Worm (Caenorhabditis elegans) whole organism, L4/young adult: Measurements from ENCODE around the gene C10A4.13.

Experiments
- W03F9.2 ChIP-seq: fragments of 150-350 bp; optimal IDR thresholded peaks from 2 replicates; lab custom pipeline; 2014; ENCODE audit warnings: missing biosample characterization, missing genetic modification characterization
- dao-5 ChIP-seq: sonication (generic microtip); optimal IDR thresholded peaks from 2 replicates; lab custom pipeline; 2016; ENCODE audit warnings: missing genotype, missing genetic modification characterization, moderate library complexity, missing compliant biosample characterization
- him-1 ChIP-seq: sonication (generic microtip); optimal IDR thresholded peaks from 2 replicates; lab custom pipeline; 2016; ENCODE audit warnings: missing genotype, missing genetic modification reagents, missing genetic modification characterization, missing compliant biosample characterization

C10A4.13 gene

ce11 chrX:7397935-7398334 is at the start of gene C10A4.13:
Gene C10A4.13, minus strand, starts transcription at chrX:7398035.
- TF ChIP-seq dao-5 (tag; lab: Kevin White, UChicago): no peak
- TF ChIP-seq him-1 (tag; lab: Kevin White, UChicago): no peak
- TF ChIP-seq W03F9.2 (tag; lab: Kevin White, UChicago): no peak

DNA sequence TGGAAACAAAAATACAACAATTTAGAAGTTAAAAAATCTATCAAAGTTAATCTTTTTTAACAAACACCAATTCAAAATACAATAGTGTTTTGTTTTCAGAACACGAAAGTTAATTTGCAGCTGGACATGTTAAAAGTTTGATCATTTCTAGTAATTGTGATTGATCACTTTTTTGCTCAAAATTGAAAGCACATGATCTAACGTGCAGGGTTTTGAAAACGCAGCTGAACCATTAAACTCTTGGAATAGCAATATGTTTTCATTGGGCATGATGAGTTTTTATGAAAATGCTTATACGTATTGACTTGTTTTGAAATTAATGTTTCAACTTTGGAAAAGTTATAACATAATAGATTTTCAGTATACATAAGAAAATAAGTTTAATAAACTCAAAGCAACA is 49.5 kb upstream of the C10A4.13 start:
- TF ChIP-seq him-1 (tag; lab: Kevin White, UChicago) (no peak), W03F9.2 (tag; lab: Kevin White, UChicago) (no peak), dao-5 (tag; lab: Kevin White, UChicago) (no peak)

DNA sequence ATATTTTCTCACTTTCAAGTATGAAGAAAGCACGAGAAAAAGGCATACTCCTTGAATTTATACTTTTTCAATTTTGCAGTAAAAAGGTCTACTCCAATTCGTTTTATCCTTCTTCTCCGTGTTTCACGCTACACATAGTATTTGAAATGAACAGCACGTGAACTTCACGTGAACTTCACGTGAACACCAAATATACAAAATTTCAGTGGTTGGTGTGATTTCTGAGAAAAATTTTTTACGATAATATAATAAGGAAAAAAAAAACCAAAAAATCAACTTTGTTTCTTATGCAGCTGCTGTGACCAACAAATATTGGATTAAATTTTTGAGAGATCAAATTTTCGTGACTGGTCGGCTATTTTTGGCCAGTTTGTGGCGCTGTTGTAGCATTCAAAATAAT is 48.6 kb upstream of the C10A4.13 start:
- TF ChIP-seq W03F9.2 (tag; lab: Kevin White, UChicago) (no peak), dao-5 (tag; lab: Kevin White, UChicago) (no peak), him-1 (tag; lab: Kevin White, UChicago) (no peak)

DNA sequence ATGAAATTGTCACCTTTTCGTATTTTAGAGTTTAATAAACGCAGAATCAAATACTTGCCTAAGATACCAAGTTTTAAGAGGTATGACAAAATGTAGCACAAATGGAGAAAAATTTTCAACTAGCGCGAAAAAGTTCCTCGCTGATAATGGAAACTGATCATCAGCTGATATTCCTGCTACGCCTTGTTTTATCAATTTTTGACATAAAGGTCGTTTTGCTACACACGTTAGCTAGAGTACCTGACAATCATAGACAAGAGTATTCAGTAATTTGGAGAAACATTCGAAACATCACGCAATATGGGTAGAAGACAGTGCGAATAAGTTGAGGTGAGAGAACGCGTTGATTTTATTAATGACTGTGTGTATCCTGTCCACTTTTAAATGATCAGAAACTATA is 47.9 kb upstream of the C10A4.13 start:
- TF ChIP-seq dao-5 (tag; lab: Kevin White, UChicago): no peak
- TF ChIP-seq him-1 (tag; lab: Kevin White, UChicago): no peak
- TF ChIP-seq W03F9.2 (tag; lab: Kevin White, UChicago): no peak

DNA sequence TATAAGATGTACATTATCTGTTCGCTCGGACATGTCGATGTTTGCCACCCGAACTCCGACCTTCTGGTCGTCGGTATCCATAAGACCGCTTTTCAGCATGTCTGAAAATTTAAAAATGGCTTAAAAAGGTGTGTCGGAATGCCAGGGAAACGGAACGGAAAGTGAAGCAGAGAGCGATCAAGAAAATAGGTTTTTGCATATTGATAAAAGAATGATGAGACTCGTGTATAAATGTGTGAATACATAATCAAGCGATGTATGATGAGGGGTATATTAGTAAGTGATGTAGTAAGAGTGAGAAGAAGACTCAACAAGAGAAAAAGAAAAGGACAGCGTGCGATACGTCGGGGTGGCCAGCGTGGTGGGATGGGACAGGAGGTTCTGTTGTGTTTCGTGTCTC is 44.6 kb upstream of the C10A4.13 start, which contains the start of gene acl-12:
acl-12 (minus strand) TSS at position 101 of the 400 bp plus-strand sequence.
- TF ChIP-seq him-1 (tag; lab: Kevin White, UChicago) (no peak), dao-5 (tag; lab: Kevin White, UChicago) (no peak), W03F9.2 (tag; lab: Kevin White, UChicago) (no peak)

DNA sequence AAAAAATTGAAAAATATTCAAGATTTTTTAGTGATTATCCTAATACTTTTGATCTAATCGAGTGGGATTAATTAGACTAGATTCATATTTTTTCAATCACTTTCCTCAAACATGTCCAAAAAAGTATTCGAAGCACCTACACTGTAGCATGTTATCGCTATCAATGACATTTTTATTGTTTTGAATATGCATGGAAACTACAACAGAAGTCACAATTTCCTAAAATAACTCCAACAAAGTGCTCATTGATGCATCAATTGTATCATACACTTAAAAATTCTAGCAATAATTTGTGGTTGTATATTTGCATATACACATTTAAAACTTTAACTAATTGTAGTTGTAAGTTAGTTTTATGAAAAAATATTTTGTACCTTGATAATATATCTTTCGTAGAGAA is 42.3 kb upstream of the C10A4.13 start:
- TF ChIP-seq him-1 (tag; lab: Kevin White, UChicago) (no peak), W03F9.2 (tag; lab: Kevin White, UChicago) (no peak), dao-5 (tag; lab: Kevin White, UChicago) (no peak)

DNA sequence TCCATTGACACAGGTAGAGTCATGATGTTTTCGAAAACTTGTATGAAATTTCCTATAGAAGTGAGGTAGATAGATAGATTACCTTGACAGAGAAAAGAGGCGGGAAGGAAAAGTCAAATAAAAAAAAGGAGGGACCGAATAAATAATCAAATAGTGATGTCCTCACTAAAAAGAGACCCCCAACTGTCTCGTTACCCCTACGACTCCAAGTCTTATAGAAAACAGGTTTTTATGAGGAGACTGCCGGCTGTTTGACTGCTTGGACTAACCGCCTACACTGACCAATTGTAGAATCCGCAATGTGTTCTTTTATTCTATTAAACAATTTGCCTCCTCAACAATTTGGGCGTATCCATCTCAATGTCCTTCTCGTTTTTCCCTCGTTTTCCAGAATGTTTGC is 40.1 kb upstream of the C10A4.13 start, which contains the start of gene C01C10.2:
C01C10.2 (minus strand) TSS at position 170 of the 400 bp plus-strand sequence.
- no peak for TF ChIP-seq dao-5 (tag; lab: Kevin White, UChicago)
- no peak for TF ChIP-seq him-1 (tag; lab: Kevin White, UChicago)
- TF ChIP-seq W03F9.2 (tag; lab: Kevin White, UChicago): no peak

- TF ChIP-seq dao-5 (tag; lab: Kevin White, UChicago) (no peak), W03F9.2 (tag; lab: Kevin White, UChicago) (no peak), him-1 (tag; lab: Kevin White, UChicago) (no peak)
Measured at ce11 chrX:7436912-7437311, 39.1 kb upstream of the C10A4.13 start.

- TF ChIP-seq W03F9.2 (tag; lab: Kevin White, UChicago) (no peak), dao-5 (tag; lab: Kevin White, UChicago) (no peak), him-1 (tag; lab: Kevin White, UChicago) (no peak)
Measured at ce11 chrX:7433269-7433668, 35.4 kb upstream of the C10A4.13 start, which contains the start of gene clc-5. Gene clc-5, plus strand, starts transcription at chrX:7433569.

- TF ChIP-seq W03F9.2 (tag; lab: Kevin White, UChicago): no peak
- no peak for TF ChIP-seq dao-5 (tag; lab: Kevin White, UChicago)
- TF ChIP-seq him-1 (tag; lab: Kevin White, UChicago): no peak
Measured at ce11 chrX:7431165-7431564, 33.3 kb upstream of the C10A4.13 start, which contains the start of gene clc-2. Gene clc-2, plus strand, starts transcription at chrX:7431465.

- no peak for TF ChIP-seq dao-5 (tag; lab: Kevin White, UChicago)
- no peak for TF ChIP-seq him-1 (tag; lab: Kevin White, UChicago)
- no peak for TF ChIP-seq W03F9.2 (tag; lab: Kevin White, UChicago)
Measured at ce11 chrX:7430483-7430882, 32.6 kb upstream of the C10A4.13 start.

ce11 chrX:7424813-7425212 is 27.0 kb upstream of the C10A4.13 start, which contains the start of gene mnm-2:
Gene mnm-2, minus strand, starts transcription at chrX:7424913.
- TF ChIP-seq him-1 (tag; lab: Kevin White, UChicago) (no peak), dao-5 (tag; lab: Kevin White, UChicago) (no peak), W03F9.2 (tag; lab: Kevin White, UChicago) (no peak)

DNA sequence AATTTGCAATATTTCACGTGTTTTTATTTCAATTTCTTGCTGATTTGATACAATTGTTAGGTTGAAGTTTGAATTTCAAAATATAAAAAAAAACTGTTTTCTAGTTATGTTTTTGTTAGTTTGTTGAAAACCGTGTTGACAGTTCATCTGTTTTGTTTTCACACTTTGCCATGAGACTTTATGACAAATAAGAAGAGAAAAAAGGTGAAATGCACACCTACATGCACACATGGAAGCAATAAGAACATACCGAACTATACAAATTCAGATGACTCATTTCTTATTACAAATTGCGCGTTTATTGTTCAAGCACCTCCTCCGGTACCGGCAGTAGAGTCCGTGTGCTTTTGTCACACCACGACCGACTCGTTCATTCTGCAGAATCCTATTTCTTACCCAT is 22.7 kb upstream of the C10A4.13 start, which contains the start of gene C10A4.9:
C10A4.9 (plus strand) TSS at position 301 of the 400 bp plus-strand sequence.
- TF ChIP-seq him-1 (tag; lab: Kevin White, UChicago) (no peak), dao-5 (tag; lab: Kevin White, UChicago) (no peak), W03F9.2 (tag; lab: Kevin White, UChicago) (no peak)

DNA sequence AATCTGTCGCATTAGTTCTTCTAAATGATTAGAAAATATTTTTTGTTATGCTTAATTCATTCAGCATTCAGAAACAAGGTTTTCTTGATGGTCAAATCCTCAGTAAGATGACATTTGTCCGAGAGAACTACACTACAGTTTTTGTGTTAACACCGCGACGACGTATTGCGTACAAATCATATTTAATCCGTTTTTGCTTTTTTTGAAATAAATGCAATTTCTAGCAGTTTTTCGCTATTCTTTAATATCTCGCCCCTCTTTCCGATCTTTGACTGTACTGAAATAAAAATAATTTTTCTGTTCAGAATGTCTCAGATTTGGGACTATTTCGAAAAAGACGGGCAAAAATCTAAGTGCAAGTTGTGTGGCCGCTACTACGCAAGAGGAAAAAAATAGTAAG is 18.2 kb upstream of the C10A4.13 start, which contains the start of gene C10A4.1:
C10A4.1 (plus strand) TSS at position 301 of the 400 bp plus-strand sequence.
- no peak for TF ChIP-seq him-1 (tag; lab: Kevin White, UChicago)
- no peak for TF ChIP-seq W03F9.2 (tag; lab: Kevin White, UChicago)
- TF ChIP-seq dao-5 (tag; lab: Kevin White, UChicago): no peak
